Worm (Caenorhabditis elegans) whole organism, L4/young adult: ENCODE measurements around the gene C02B10.3.
A peak's percentile ranks its signal among the peaks of the same experiment; 100 is the strongest.

Experiments
- W03F9.2 ChIP-seq: fragments of 150-350 bp; optimal IDR thresholded peaks from 2 replicates; lab custom pipeline; 2014; ENCODE audit warnings: missing biosample characterization, missing genetic modification characterization
- dao-5 ChIP-seq: sonication (generic microtip); optimal IDR thresholded peaks from 2 replicates; lab custom pipeline; 2016; ENCODE audit warnings: missing genotype, missing genetic modification characterization, moderate library complexity, missing compliant biosample characterization
- him-1 ChIP-seq: sonication (generic microtip); optimal IDR thresholded peaks from 2 replicates; lab custom pipeline; 2016; ENCODE audit warnings: missing genotype, missing genetic modification reagents, missing genetic modification characterization, missing compliant biosample characterization

The C02B10.3 gene

ce11 chrIV:5108971-5109370 is 5.9 kb upstream of the C02B10.3 start:
- no peak for TF ChIP-seq W03F9.2 (tag; lab: Kevin White, UChicago)
- no peak for TF ChIP-seq him-1
- TF ChIP-seq dao-5 (tag; lab: Kevin White, UChicago) = no peak

- no peak for TF ChIP-seq dao-5 (tag; lab: Kevin White, UChicago)
- TF ChIP-seq him-1 = no peak
- TF ChIP-seq W03F9.2 (tag; lab: Kevin White, UChicago) = no peak
These were observed 1.1 kb downstream of the C02B10.3 start for ce11 chrIV:5101945-5102344.

- TF ChIP-seq W03F9.2 (tag; lab: Kevin White, UChicago) (no peak), dao-5 (tag; lab: Kevin White, UChicago) (no peak), him-1 (peak; percentile 48)
These were observed 2.9 kb downstream of the C02B10.3 start for ce11 chrIV:5100145-5100544.

- TF ChIP-seq W03F9.2 (tag; lab: Kevin White, UChicago) = no peak
- TF ChIP-seq him-1 = no peak
- TF ChIP-seq dao-5 (tag; lab: Kevin White, UChicago) = no peak
These were observed 9.6 kb downstream of the C02B10.3 start for ce11 chrIV:5093462-5093861.

- TF ChIP-seq dao-5 (tag; lab: Kevin White, UChicago) = no peak
- peak; percentile 15 for TF ChIP-seq him-1
- peak; percentile 52 for TF ChIP-seq W03F9.2 (tag; lab: Kevin White, UChicago)
These were observed 11.9 kb downstream of the C02B10.3 start, which contains the start of the genes snpn-1 and C02B10.4 for ce11 chrIV:5090993-5091793. Gene snpn-1, minus strand, starts transcription at chrIV:5091043. Gene C02B10.4, plus strand, starts transcription at chrIV:5091586.

- TF ChIP-seq him-1 (no peak), W03F9.2 (tag; lab: Kevin White, UChicago) (no peak), dao-5 (tag; lab: Kevin White, UChicago) (no peak)
These were observed 14.2 kb downstream of the C02B10.3 start, which contains the start of gene ivd-1 for ce11 chrIV:5088814-5089322. Gene ivd-1, minus strand, starts transcription at chrIV:5088864.

- TF ChIP-seq W03F9.2 (tag; lab: Kevin White, UChicago) (no peak), dao-5 (tag; lab: Kevin White, UChicago) (no peak), him-1 (no peak)
These were observed 16.1 kb downstream of the C02B10.3 start for ce11 chrIV:5086961-5087326.

ce11 chrIV:5086243-5086960 is 16.7 kb downstream of the C02B10.3 start:
- TF ChIP-seq dao-5 (tag; lab: Kevin White, UChicago) = no peak
- no peak for TF ChIP-seq W03F9.2 (tag; lab: Kevin White, UChicago)
- no peak for TF ChIP-seq him-1

ce11 chrIV:5085782-5086181 is 17.3 kb downstream of the C02B10.3 start:
- TF ChIP-seq him-1 (no peak), W03F9.2 (tag; lab: Kevin White, UChicago) (no peak), dao-5 (tag; lab: Kevin White, UChicago) (no peak)

- TF ChIP-seq dao-5 (tag; lab: Kevin White, UChicago) (no peak), him-1 (no peak), W03F9.2 (tag; lab: Kevin White, UChicago) (no peak)
These were observed 19.2 kb downstream of the C02B10.3 start for ce11 chrIV:5083832-5084231.

- TF ChIP-seq dao-5 (tag; lab: Kevin White, UChicago) (no peak), W03F9.2 (tag; lab: Kevin White, UChicago) (no peak), him-1 (no peak)
These were observed 20.1 kb downstream of the C02B10.3 start, which contains the start of gene pygo-1 for ce11 chrIV:5082900-5083530. Gene pygo-1, plus strand, starts transcription at chrIV:5083303.

ce11 chrIV:5081122-5081521 is 22.0 kb downstream of the C02B10.3 start:
- no peak for TF ChIP-seq W03F9.2 (tag; lab: Kevin White, UChicago)
- TF ChIP-seq him-1 = no peak
- no peak for TF ChIP-seq dao-5 (tag; lab: Kevin White, UChicago)

ce11 chrIV:5078846-5079245 is 24.2 kb downstream of the C02B10.3 start:
- TF ChIP-seq him-1 = no peak
- no peak for TF ChIP-seq dao-5 (tag; lab: Kevin White, UChicago)
